Worm (Caenorhabditis elegans): ENCODE measurements around the gene F28C6.9.

DNA sequence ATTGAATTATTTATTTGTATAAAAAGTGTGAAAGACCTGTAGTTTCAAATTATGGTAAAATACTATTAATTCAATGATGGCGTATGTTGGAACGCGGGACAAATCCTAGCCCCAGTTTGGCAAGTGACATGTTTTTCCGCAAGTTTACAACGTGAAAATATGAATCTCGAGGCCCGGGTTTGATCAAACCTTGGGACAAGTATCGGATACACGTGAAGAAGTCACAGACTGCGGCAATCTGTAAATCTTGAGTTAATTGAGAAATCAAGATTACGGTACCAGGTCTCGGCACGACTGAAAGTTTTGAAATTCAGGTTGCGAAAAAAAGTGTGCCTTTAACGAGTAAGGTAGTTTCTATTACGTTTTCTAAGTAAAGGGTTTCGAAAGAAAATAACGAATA lies 26.9 kb downstream of the F28C6.9 start:
- TF ChIP-seq cog-1 (tag; optimal IDR thresholded peaks at IDR 0.05) (no peak), klf-2 (GFP tag; conservative IDR thresholded peaks at IDR 0.05) (no peak), tab-1 (GFP tag; IDR thresholded peaks at IDR 0.05) (no peak)
